Fruit fly (Drosophila melanogaster) whole organism, embryonic: Measurements from ENCODE around the gene CdGAPr.

Source experiments
- ATbp ChIP-seq: fragments of 200-800 bp; sonication (Bioruptor generic); optimal IDR thresholded peaks from 2 replicates; lab custom pipeline; 2017; ENCODE audit warnings: missing biosample characterization, mild to moderate bottlenecking, missing genetic modification characterization, missing genetic modification reagents
- Antp ChIP-seq: fragments of 200-800 bp; sonication (Bioruptor generic); optimal IDR thresholded peaks from 3 replicates; lab custom pipeline; 2016; ENCODE audit warnings: missing biosample characterization, missing genetic modification characterization
- Atf6 ChIP-seq: fragments of 200-800 bp; sonication (Bioruptor generic); IDR thresholded peaks from 2 replicates; pipeline ENCODE4 v1.3.6; 2022; ENCODE audit warnings: missing biosample characterization, missing genetic modification characterization
- CG10543 ChIP-seq: fragments of 200-800 bp; sonication (Bioruptor generic); optimal IDR thresholded peaks from 3 replicates; lab custom pipeline; 2017; ENCODE audit warnings: missing biosample characterization, mild to moderate bottlenecking, missing genetic modification characterization, moderate library complexity
- CG10959 ChIP-seq: fragments of 200-800 bp; sonication (Bioruptor generic); IDR thresholded peaks from 2 replicates; pipeline ENCODE4 v1.3.6; 2022; ENCODE audit warnings: missing biosample characterization, missing genetic modification characterization
- CG11504 ChIP-seq: fragments of 200-800 bp; sonication (Bioruptor generic); optimal IDR thresholded peaks from 3 replicates; lab custom pipeline; 2019; ENCODE audit warnings: missing biosample characterization, mild to moderate bottlenecking, missing genetic modification characterization, moderate library complexity
- CG12299 ChIP-seq: fragments of 200-800 bp; sonication (Bioruptor generic); optimal IDR thresholded peaks from 2 replicates; lab custom pipeline; 2018; ENCODE audit warnings: missing biosample characterization, mild to moderate bottlenecking, missing genetic modification characterization
- CG12391 ChIP-seq: fragments of 200-800 bp; sonication (Bioruptor generic); optimal IDR thresholded peaks from 3 replicates; lab custom pipeline; 2018; ENCODE audit warnings: missing biosample characterization, mild to moderate bottlenecking, missing genetic modification characterization, moderate library complexity
- CG17361 ChIP-seq: fragments of 200-800 bp; sonication (Bioruptor generic); IDR thresholded peaks from 3 replicates; pipeline ENCODE4 v1.3.6; 2022; ENCODE audit warnings: missing biosample characterization, missing genetic modification characterization
- CG17612 ChIP-seq: fragments of 200-800 bp; sonication (Bioruptor generic); IDR thresholded peaks from 2 replicates; pipeline ENCODE4 v1.3.6; 2022; ENCODE audit warnings: missing biosample characterization, missing genetic modification characterization
- CG17912 ChIP-seq: fragments of 200-800 bp; sonication (Bioruptor generic); optimal IDR thresholded peaks from 2 replicates; lab custom pipeline; 2018; ENCODE audit warnings: missing biosample characterization, mild to moderate bottlenecking, missing genetic modification characterization
- CG31388 ChIP-seq: fragments of 200-800 bp; sonication (Bioruptor generic); optimal IDR thresholded peaks from 2 replicates; lab custom pipeline; 2016; ENCODE audit warnings: missing biosample characterization, missing genetic modification characterization
- CG3163 ChIP-seq: fragments of 200-800 bp; sonication (Bioruptor generic); optimal IDR thresholded peaks from 3 replicates; lab custom pipeline; 2016; ENCODE audit warnings: missing biosample characterization, missing genetic modification characterization
- CG32772 ChIP-seq: fragments of 200-800 bp; sonication (Bioruptor generic); IDR thresholded peaks from 2 replicates; pipeline ENCODE4 v1.3.6; 2022; ENCODE audit warnings: missing biosample characterization, missing genetic modification characterization
- CG3407 ChIP-seq: fragments of 200-800 bp; sonication (Bioruptor generic); optimal IDR thresholded peaks from 2 replicates; lab custom pipeline; 2018; ENCODE audit warnings: missing biosample characterization, mild to moderate bottlenecking, missing genetic modification characterization
- CG3995 ChIP-seq: fragments of 200-800 bp; sonication (Bioruptor generic); optimal IDR thresholded peaks from 3 replicates; lab custom pipeline; 2016; ENCODE audit warnings: missing biosample characterization, missing genetic modification characterization
- CG4730 ChIP-seq: fragments of 200-800 bp; sonication (Bioruptor generic); IDR thresholded peaks from 2 replicates; pipeline ENCODE4 v1.3.6; 2022; ENCODE audit warnings: missing biosample characterization, missing genetic modification characterization
- CG6854 ChIP-seq: fragments of 200-800 bp; sonication (Bioruptor generic); optimal IDR thresholded peaks from 3 replicates; lab custom pipeline; 2017; ENCODE audit warnings: missing biosample characterization, mild to moderate bottlenecking, missing genetic modification characterization
- CG7372 ChIP-seq: fragments of 200-800 bp; sonication (Bioruptor generic); IDR thresholded peaks from 2 replicates; pipeline ENCODE4 v1.3.6; 2022; ENCODE audit warnings: missing biosample characterization, missing genetic modification characterization
- CG7987 ChIP-seq: fragments of 200-800 bp; sonication (Bioruptor generic); optimal IDR thresholded peaks from 2 replicates; lab custom pipeline; 2018; ENCODE audit warnings: missing biosample characterization, mild to moderate bottlenecking, missing genetic modification characterization, moderate library complexity
- CG8924 ChIP-seq: fragments of 200-800 bp; optimal IDR thresholded peaks from 3 replicates; lab custom pipeline; 2019; ENCODE audit warnings: missing biosample characterization, mild to moderate bottlenecking, missing genetic modification characterization, moderate library complexity
- H15 ChIP-seq: fragments of 200-800 bp; sonication (Bioruptor generic); IDR thresholded peaks from 3 replicates; pipeline ENCODE4 v1.3.6; 2022; ENCODE audit warnings: missing biosample characterization, missing genetic modification characterization
- HmgZ ChIP-seq: fragments of 200-800 bp; sonication (Bioruptor generic); optimal IDR thresholded peaks from 2 replicates; lab custom pipeline; 2018; ENCODE audit warnings: missing biosample characterization, mild to moderate bottlenecking, missing genetic modification characterization
- Lhr ChIP-seq: fragments of 200-800 bp; sonication (Bioruptor generic); optimal IDR thresholded peaks from 3 replicates; lab custom pipeline; 2017; ENCODE audit warnings: mild to moderate bottlenecking, missing biosample characterization, missing genetic modification reagents, missing genetic modification characterization
- Mad ChIP-seq: fragments of 200-800 bp; sonication (Bioruptor generic); optimal IDR thresholded peaks from 2 replicates; lab custom pipeline; 2016; ENCODE audit warnings: missing biosample characterization, missing genetic modification characterization
- Max ChIP-seq: fragments of 200-800 bp; sonication (Bioruptor generic); optimal IDR thresholded peaks from 2 replicates; lab custom pipeline; 2016; ENCODE audit warnings: missing biosample characterization, mild to moderate bottlenecking, missing genetic modification characterization
- Mrtf ChIP-seq: fragments of 200-800 bp; sonication (Bioruptor generic); IDR thresholded peaks from 3 replicates; pipeline ENCODE4 v1.3.6; 2022; ENCODE audit warnings: missing biosample characterization, missing genetic modification characterization
- Opbp ChIP-seq: fragments of 200-800 bp; sonication (Bioruptor generic); IDR thresholded peaks from 3 replicates; pipeline ENCODE4 v1.3.6; 2022; ENCODE audit warnings: missing biosample characterization, missing genetic modification characterization; ENCODE audit not compliant: partially characterized antibody
- Poxn ChIP-seq: fragments of 200-800 bp; sonication (Bioruptor generic); IDR thresholded peaks from 2 replicates; pipeline ENCODE4 v1.3.6; 2022; ENCODE audit warnings: missing biosample characterization, missing genetic modification characterization
- al ChIP-seq: fragments of 200-800 bp; sonication (Bioruptor generic); IDR thresholded peaks from 2 replicates; pipeline ENCODE4 v1.3.6; 2022; ENCODE audit warnings: missing biosample characterization, missing genetic modification characterization
- ase ChIP-seq: fragments of 200-800 bp; sonication (Bioruptor generic); IDR thresholded peaks from 3 replicates; pipeline ENCODE4 v1.3.6; 2022; ENCODE audit warnings: missing biosample characterization, missing genetic modification characterization
- chif ChIP-seq, 2 experiments: fragments of 200-800 bp; sonication (Bioruptor generic); optimal IDR thresholded peaks; 3 replicates each; lab custom pipeline; 2016; ENCODE audit warnings: missing biosample characterization in 2 of 2, missing genetic modification characterization in 2 of 2
- gce ChIP-seq: fragments of 200-800 bp; sonication (Bioruptor generic); IDR thresholded peaks from 3 replicates; pipeline ENCODE4 v1.3.6; 2022; ENCODE audit warnings: missing biosample characterization, missing genetic modification characterization
- ind ChIP-seq: fragments of 200-800 bp; sonication (Bioruptor generic); optimal IDR thresholded peaks from 3 replicates; lab custom pipeline; 2016; ENCODE audit warnings: missing biosample characterization, missing genetic modification characterization
- kni ChIP-seq: fragments of 200-800 bp; sonication (Bioruptor generic); optimal IDR thresholded peaks from 3 replicates; lab custom pipeline; 2017; ENCODE audit warnings: mild to moderate bottlenecking, missing biosample characterization, missing genetic modification reagents, missing genetic modification characterization
- lola ChIP-seq, 3 experiments: fragments of >200 bp in 2 of 3; fragments of 200-800 bp in 1 of 3; sonication (Bioruptor generic) in 1 of 3; optimal IDR thresholded peaks; 2 replicates each; lab custom pipeline; 2017 to 2019; ENCODE audit warnings: missing biosample characterization in 3 of 3, missing genetic modification characterization in 3 of 3, mild to moderate bottlenecking in 1 of 3, moderate library complexity in 1 of 3
- mirr ChIP-seq: fragments of 200-800 bp; sonication (Bioruptor generic); optimal IDR thresholded peaks from 3 replicates; lab custom pipeline; 2018; ENCODE audit warnings: missing biosample characterization, mild to moderate bottlenecking, missing genetic modification characterization
- pfk ChIP-seq: fragments of 200-800 bp; sonication (Bioruptor generic); optimal IDR thresholded peaks from 2 replicates; lab custom pipeline; 2018; ENCODE audit warnings: missing biosample characterization, mild to moderate bottlenecking, missing genetic modification characterization, moderate library complexity
- salm ChIP-seq: fragments of 200-800 bp; sonication (Bioruptor generic); optimal IDR thresholded peaks from 2 replicates; lab custom pipeline; 2018; ENCODE audit warnings: missing biosample characterization, mild to moderate bottlenecking, missing genetic modification characterization
- seq ChIP-seq: fragments of 200-800 bp; sonication (Bioruptor generic); IDR thresholded peaks from 2 replicates; pipeline ENCODE4 v1.3.6; 2022; ENCODE audit warnings: missing biosample characterization, missing genetic modification characterization
- slp2 ChIP-seq: fragments of 200-800 bp; sonication (Bioruptor generic); optimal IDR thresholded peaks from 2 replicates; lab custom pipeline; 2016; ENCODE audit warnings: missing biosample characterization, missing genetic modification characterization
- sna ChIP-seq: fragments of 200-800 bp; sonication (Bioruptor generic); IDR thresholded peaks from 2 replicates; pipeline ENCODE4 v1.3.6; 2022; ENCODE audit warnings: missing biosample characterization, missing genetic modification characterization; ENCODE audit not compliant: partially characterized antibody
- sob ChIP-seq: fragments of 200-800 bp; sonication (Bioruptor generic); IDR thresholded peaks from 2 replicates; pipeline ENCODE4 v1.3.6; 2022; ENCODE audit warnings: missing biosample characterization, missing genetic modification characterization
- twi ChIP-seq: fragments of 200-800 bp; optimal IDR thresholded peaks from 2 replicates; lab custom pipeline; 2019; ENCODE audit warnings: missing biosample characterization, mild to moderate bottlenecking, missing genetic modification characterization, moderate library complexity
- vnd ChIP-seq: fragments of 200-800 bp; sonication (Bioruptor generic); IDR thresholded peaks from 3 replicates; pipeline ENCODE4 v1.3.6; 2022; ENCODE audit warnings: missing biosample characterization, missing genetic modification characterization; ENCODE audit not compliant: partially characterized antibody
- vvl ChIP-seq: fragments of 200-800 bp; sonication (Bioruptor generic); IDR thresholded peaks from 2 replicates; pipeline ENCODE4 v1.3.6; 2022; ENCODE audit warnings: missing biosample characterization, missing genetic modification characterization
- wek ChIP-seq: fragments of 200-800 bp; sonication (Bioruptor generic); optimal IDR thresholded peaks from 3 replicates; lab custom pipeline; 2018; ENCODE audit warnings: missing biosample characterization, mild to moderate bottlenecking, missing genetic modification characterization, moderate library complexity
- zf30C ChIP-seq: fragments of 200-800 bp; sonication (Bioruptor generic); optimal IDR thresholded peaks from 3 replicates; lab custom pipeline; 2018; ENCODE audit warnings: missing biosample characterization, mild to moderate bottlenecking, missing genetic modification characterization
- zfh1 ChIP-seq: fragments of 200-800 bp; sonication (Bioruptor generic); IDR thresholded peaks from 3 replicates; pipeline ENCODE4 v1.3.6; 2022; ENCODE audit warnings: missing biosample characterization, missing genetic modification characterization
- zfh2 ChIP-seq: fragments of 200-800 bp; sonication (Bioruptor generic); optimal IDR thresholded peaks from 2 replicates; lab custom pipeline; 2016; ENCODE audit warnings: missing biosample characterization, missing genetic modification characterization

CdGAPr gene

dm6 chr2L:19758511-19759128, 33.1 kb downstream of the CdGAPr start, which contains the start of the genes CG10628 and Dus3 (continued):
- peak in 1 of 3 experiments; percentile 85 for TF ChIP-seq lola (GFP tag; optimal IDR thresholded peaks at IDR 0.05; lab: Kevin White, UChicago)
- TF ChIP-seq CG10959 = peak; percentile 83
- TF ChIP-seq Antp (GFP tag; lab: Kevin White, UChicago) = peak; percentile 94
- TF ChIP-seq H15 = peak; percentile 89
- TF ChIP-seq CG11504 (tag; lab: Kevin White, UChicago) = peak; percentile 90
- peak; percentile 90 for TF ChIP-seq CG7372 (GFP tag; lab: Robert Waterston, UW)
- TF ChIP-seq pfk = peak; percentile 14
- peak; percentile 93 for TF ChIP-seq CG12391 (tag; lab: Kevin White, UChicago)
- TF ChIP-seq seq (GFP tag; lab: Robert Waterston, UW) = peak; percentile 73
- peak; percentile 53 for TF ChIP-seq wek (GFP tag; lab: Kevin White, UChicago)
- peak; percentile 75 for TF ChIP-seq CG3163 (GFP tag; lab: Kevin White, UChicago)
- peak; percentile 100 for TF ChIP-seq CG3995
- peak; percentile 87 to 90 for TF ChIP-seq chif (GFP tag; optimal IDR thresholded peaks at IDR 0.05; lab: Kevin White, UChicago)
- peak; percentile 68 for TF ChIP-seq CG17912
- peak; percentile 74 for TF ChIP-seq CG4730
- TF ChIP-seq CG6854 (GFP tag; lab: Kevin White, UChicago) = peak; percentile 74
- peak; percentile 81 for TF ChIP-seq Poxn (GFP tag; lab: Robert Waterston, UW)
- TF ChIP-seq zfh2 (GFP tag; lab: Kevin White, UChicago) = peak; percentile 95
- peak; percentile 95 for TF ChIP-seq HmgZ
- TF ChIP-seq Max (GFP tag; lab: Kevin White, UChicago) = peak; percentile 97
- TF ChIP-seq CG17612 (GFP tag; lab: Robert Waterston, UW) = peak; percentile 75
- peak; percentile 89 for TF ChIP-seq ase (GFP tag; lab: Robert Waterston, UW)
- TF ChIP-seq Mad (GFP tag; lab: Kevin White, UChicago) = peak; percentile 94
- TF ChIP-seq CG31388 (GFP tag; lab: Kevin White, UChicago) = peak; percentile 79
- peak; percentile 65 for TF ChIP-seq Lhr (GFP tag; lab: Kevin White, UChicago)
- TF ChIP-seq ind = peak; percentile 96
- peak; percentile 72 for TF ChIP-seq ATbp (GFP tag; lab: Kevin White, UChicago)
- TF ChIP-seq kni (GFP tag; lab: Kevin White, UChicago) = peak; percentile 35
- TF ChIP-seq Mrtf (GFP tag; lab: Robert Waterston, UW) = peak; percentile 82
- TF ChIP-seq CG8924 (tag; lab: Kevin White, UChicago) = peak; percentile 90
- TF ChIP-seq Atf6 = peak; percentile 89
- peak; percentile 81 for TF ChIP-seq CG7987 (GFP tag; lab: Kevin White, UChicago)
- peak; percentile 68 for TF ChIP-seq slp2 (GFP tag; lab: Kevin White, UChicago)
- peak; percentile 74 for TF ChIP-seq salm (tag; lab: Kevin White, UChicago)
- peak; percentile 88 for TF ChIP-seq CG10543 (GFP tag; lab: Kevin White, UChicago)
- peak; percentile 53; the same call in 1 of the 3 replicates for TF ChIP-seq vnd
- no peak for TF ChIP-seq zf30C (GFP tag; lab: Kevin White, UChicago)
- TF ChIP-seq CG12299 (tag; lab: Kevin White, UChicago) = peak; percentile 82
- peak; percentile 70; the same call in 1 of the 3 replicates for TF ChIP-seq gce
- TF ChIP-seq sob (GFP tag; lab: Robert Waterston, UW) = peak; percentile 94
- peak; percentile 52; the same call in 1 of the 2 replicates for TF ChIP-seq sna (GFP tag; lab: Robert Waterston, UW)
- peak; percentile 75 for TF ChIP-seq mirr (GFP tag; lab: Kevin White, UChicago)
- TF ChIP-seq al (GFP tag; lab: Robert Waterston, UW) = peak; percentile 93
- TF ChIP-seq vvl (GFP tag; lab: Robert Waterston, UW) = peak; percentile 96
- no peak; the same call in 2 of the 3 replicates for TF ChIP-seq Opbp
- TF ChIP-seq CG32772 (GFP tag; lab: Robert Waterston, UW) = peak; percentile 91
- peak; percentile 61 for TF ChIP-seq CG3407 (GFP tag; lab: Kevin White, UChicago)
- TF ChIP-seq CG17361 (GFP tag; lab: Robert Waterston, UW) = peak; percentile 93
- TF ChIP-seq twi (tag; lab: Kevin White, UChicago) = peak; percentile 85
- TF ChIP-seq zfh1 (GFP tag; lab: Robert Waterston, UW) = peak; percentile 92
